Worm (Caenorhabditis elegans) whole organism, early embryonic: ENCODE data around the gene R11E3.19.

Experiments used
- hnd-1 ChIP-seq: sonication (generic microtip); optimal IDR thresholded peaks from 2 replicates; lab custom pipeline; 2016; ENCODE audit warnings: missing genetic modification characterization, missing compliant biosample characterization
- tbx-37 ChIP-seq: fragments of 200-800 bp; sonication (Bioruptor generic); conservative IDR thresholded peaks from 2 replicates; pipeline ENCODE4 v1.3.6; 2022; ENCODE audit warnings: missing genetic modification reagents, missing genetic modification characterization, missing compliant biosample characterization

- TF ChIP-seq hnd-1 (tag; lab: Kevin White, UChicago) = no peak
- TF ChIP-seq tbx-37 (GFP tag; lab: Robert Waterston, UW) = no peak
Measured at ce11 chrIV:4760378-4761084, 15.4 kb downstream of the R11E3.19 start, which contains the start of the genes memi-1 and cyp-31A3.
